Worm (Caenorhabditis elegans) whole organism, L3 larva: ENCODE results near the gene sulp-2.

ENCODE experiments used
- ama-1 ChIP-seq: fragments of 150-350 bp; optimal IDR thresholded peaks from 2 replicates; lab custom pipeline; 2018
- ceh-28 ChIP-seq: fragments of 150-350 bp; optimal IDR thresholded peaks from 2 replicates; lab custom pipeline; 2014; ENCODE audit warnings: missing biosample characterization, missing genetic modification reagents, missing genetic modification characterization
- ceh-82 ChIP-seq: fragments of 150-350 bp; optimal IDR thresholded peaks from 2 replicates; lab custom pipeline; 2014; ENCODE audit warnings: missing biosample characterization, missing genetic modification characterization
- daf-12 ChIP-seq: fragments of 150-350 bp; optimal IDR thresholded peaks from 2 replicates; lab custom pipeline; 2014; ENCODE audit warnings: missing biosample characterization, missing genetic modification reagents, missing genetic modification characterization
- elt-1 ChIP-seq: fragments of 150-350 bp; optimal IDR thresholded peaks from 2 replicates; lab custom pipeline; 2014; ENCODE audit warnings: missing biosample characterization, missing genetic modification characterization
- elt-2 ChIP-seq: sonication (generic microtip); optimal IDR thresholded peaks from 2 replicates; lab custom pipeline; 2016; ENCODE audit warnings: missing genetic modification reagents, mild to moderate bottlenecking, missing genetic modification characterization, missing compliant biosample characterization
- elt-3 ChIP-seq, 3 experiments: fragments of 150-350 bp in 1 of 3; sonication (generic microtip) in 2 of 3; optimal IDR thresholded peaks; 2 replicates in 2 of 3; 4 replicates in 1 of 3; lab custom pipeline; 2014 to 2017; ENCODE audit warnings: missing biosample characterization in 3 of 3, missing genetic modification characterization in 3 of 3
- eor-1 ChIP-seq, 2 experiments: fragments of 150-350 bp; optimal IDR thresholded peaks; 2 replicates each; lab custom pipeline; 2014 to 2018; ENCODE audit warnings: missing biosample characterization in 2 of 2, missing genetic modification characterization in 2 of 2
- fkh-10 ChIP-seq: sonication (generic microtip); optimal IDR thresholded peaks from 2 replicates; lab custom pipeline; 2017; ENCODE audit warnings: missing biosample characterization, missing genetic modification reagents, missing genetic modification characterization
- fkh-2 ChIP-seq: fragments of 150-350 bp; optimal IDR thresholded peaks from 2 replicates; lab custom pipeline; 2014; ENCODE audit warnings: missing biosample characterization, missing genetic modification reagents, missing genetic modification characterization
- fos-1 ChIP-seq: fragments of 150-350 bp; optimal IDR thresholded peaks from 2 replicates; lab custom pipeline; 2014; ENCODE audit warnings: missing biosample characterization, missing genetic modification characterization
- jun-1 ChIP-seq: fragments of 150-350 bp; optimal IDR thresholded peaks from 2 replicates; lab custom pipeline; 2014; ENCODE audit warnings: missing biosample characterization, missing genetic modification reagents, missing genetic modification characterization
- nhr-23 ChIP-seq: fragments of 150-350 bp; optimal IDR thresholded peaks from 2 replicates; lab custom pipeline; 2014; ENCODE audit warnings: missing biosample characterization, missing genetic modification reagents, missing genetic modification characterization
- nhr-237 ChIP-seq: fragments of 150-350 bp; optimal IDR thresholded peaks from 2 replicates; lab custom pipeline; 2014; ENCODE audit warnings: missing biosample characterization, missing genetic modification characterization
- nhr-25 ChIP-seq: sonication (generic microtip); optimal IDR thresholded peaks from 2 replicates; lab custom pipeline; 2017; ENCODE audit warnings: missing biosample characterization, missing genetic modification characterization
- nhr-28 ChIP-seq: fragments of 150-350 bp; optimal IDR thresholded peaks from 2 replicates; lab custom pipeline; 2014; ENCODE audit warnings: missing biosample characterization, missing genetic modification characterization
- nhr-43 ChIP-seq: sonication (generic microtip); optimal IDR thresholded peaks from 2 replicates; lab custom pipeline; 2016; ENCODE audit warnings: mild to moderate bottlenecking, missing genetic modification characterization, missing compliant biosample characterization; ENCODE audit not compliant: poor library complexity, severe bottlenecking
- sea-2 ChIP-seq: fragments of 150-350 bp; sonication (generic microtip); optimal IDR thresholded peaks from 4 replicates; lab custom pipeline; 2014; ENCODE audit warnings: missing biosample characterization, missing genetic modification reagents, missing genetic modification characterization
- skn-1 ChIP-seq: fragments of 150-350 bp; optimal IDR thresholded peaks from 2 replicates; lab custom pipeline; 2014; ENCODE audit warnings: missing biosample characterization, missing genetic modification characterization
- tbx-2 ChIP-seq: sonication (generic microtip); optimal IDR thresholded peaks from 2 replicates; lab custom pipeline; 2016; ENCODE audit warnings: mild to moderate bottlenecking, missing genetic modification characterization, missing compliant biosample characterization
- unc-62 ChIP-seq: fragments of 150-350 bp; sonication (generic microtip); optimal IDR thresholded peaks from 4 replicates; lab custom pipeline; 2014; ENCODE audit warnings: missing biosample characterization, missing genetic modification reagents, missing genetic modification characterization
- zag-1 ChIP-seq: fragments of 150-350 bp; optimal IDR thresholded peaks from 2 replicates; lab custom pipeline; 2014; ENCODE audit warnings: missing biosample characterization, missing genetic modification characterization
- ztf-11 ChIP-seq: fragments of 150-350 bp; optimal IDR thresholded peaks from 2 replicates; lab custom pipeline; 2014; ENCODE audit warnings: missing biosample characterization, missing genetic modification characterization
- ztf-4 ChIP-seq: fragments of 150-350 bp; optimal IDR thresholded peaks from 2 replicates; lab custom pipeline; 2014; ENCODE audit warnings: missing biosample characterization, missing genetic modification characterization

Gene sulp-2

ce11 chrX:5565478-5565877, 33.7 kb downstream of the sulp-2 start:
- TF ChIP-seq elt-3 (tag; optimal IDR thresholded peaks at IDR 0.05; lab: Kevin White, UChicago) (no peak), fos-1 (tag; lab: Kevin White, UChicago) (no peak), unc-62 (GFP tag; lab: Kevin White, UChicago) (no peak), zag-1 (tag; lab: Kevin White, UChicago) (no peak)

- no peak for TF ChIP-seq daf-12 (tag; lab: Kevin White, UChicago)
- TF ChIP-seq fkh-10 = no peak
- no peak for TF ChIP-seq nhr-28 (tag; lab: Kevin White, UChicago)
- TF ChIP-seq elt-1 (tag; lab: Kevin White, UChicago) = no peak
- TF ChIP-seq tbx-2 = no peak
- TF ChIP-seq jun-1 = no peak
- no peak for TF ChIP-seq ztf-11 (tag; lab: Kevin White, UChicago)
- no peak for TF ChIP-seq fkh-2 (tag; lab: Kevin White, UChicago)
- TF ChIP-seq nhr-237 = no peak
- no peak for TF ChIP-seq sea-2 (GFP tag; lab: Kevin White, UChicago)
- no peak for TF ChIP-seq ama-1
- no peak for TF ChIP-seq nhr-25 (tag; lab: Kevin White, UChicago)
- no peak for TF ChIP-seq nhr-23
These were observed 41.2 kb downstream of the sulp-2 start, which contains the start of gene C38C5.1 for ce11 chrX:5557966-5558365. TSS of gene C38C5.1 (plus strand) at chrX:5558055.

ce11 chrX:5555055-5555629, 44.0 kb downstream of the sulp-2 start:
- TF ChIP-seq tbx-2 (no peak), jun-1 (no peak)

- no peak for TF ChIP-seq daf-12 (tag; lab: Kevin White, UChicago)
- TF ChIP-seq ceh-28 (tag; lab: Kevin White, UChicago) = no peak
- no peak for TF ChIP-seq elt-3 (tag; optimal IDR thresholded peaks at IDR 0.05; lab: Kevin White, UChicago)
- TF ChIP-seq elt-2 = no peak
- no peak for TF ChIP-seq nhr-43
- no peak for TF ChIP-seq ceh-82 (tag; lab: Kevin White, UChicago)
- no peak for TF ChIP-seq eor-1 (tag; optimal IDR thresholded peaks at IDR 0.05; lab: Kevin White, UChicago)
- no peak for TF ChIP-seq nhr-28 (tag; lab: Kevin White, UChicago)
These were observed 46.5 kb downstream of the sulp-2 start, which contains the start of gene ifta-1 for ce11 chrX:5552652-5553051. TSS of gene ifta-1 (minus strand) at chrX:5552752.

DNA sequence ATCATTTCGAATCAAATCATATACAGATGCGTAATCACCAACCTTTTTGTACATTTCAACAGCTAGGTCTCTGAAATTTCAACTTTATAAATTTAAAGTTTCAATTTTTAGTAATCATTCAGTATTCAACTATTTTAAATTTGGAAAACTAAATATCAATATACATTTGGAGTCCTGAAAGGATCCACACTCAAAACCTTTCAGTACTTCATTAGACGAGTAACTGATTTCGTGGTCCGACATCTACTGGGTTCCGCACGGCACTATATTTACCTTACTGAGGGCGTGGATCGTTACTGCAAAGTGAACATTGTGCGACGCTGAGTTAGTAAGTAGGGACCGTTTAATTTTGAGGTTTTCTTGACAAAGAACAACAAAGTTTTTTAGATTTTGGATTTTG, 51.3 kb downstream of the sulp-2 start:
- TF ChIP-seq jun-1 (no peak), skn-1 (no peak), ceh-28 (tag; lab: Kevin White, UChicago) (no peak), nhr-237 (no peak), unc-62 (GFP tag; lab: Kevin White, UChicago) (no peak), ztf-4 (tag; lab: Kevin White, UChicago) (no peak)
